Fruit fly (Drosophila melanogaster) whole organism, embryonic: ENCODE results near the gene Ptp10D.

ENCODE experiments used
- C15 ChIP-seq: fragments of 200-800 bp; sonication (Bioruptor generic); IDR thresholded peaks from 3 replicates; pipeline ENCODE4 v1.3.6; 2022; ENCODE audit warnings: missing biosample characterization, missing genetic modification characterization
- CG10366 ChIP-seq: fragments of 200-800 bp; sonication (Bioruptor generic); IDR thresholded peaks from 2 replicates; pipeline ENCODE4 v1.3.6; 2022; ENCODE audit warnings: missing biosample characterization, missing genetic modification characterization
- CG10462 ChIP-seq: fragments of 200-800 bp; sonication (Bioruptor generic); optimal IDR thresholded peaks from 2 replicates; lab custom pipeline; 2016; ENCODE audit warnings: missing biosample characterization, missing genetic modification characterization
- CG11085 ChIP-seq: fragments of 200-800 bp; sonication (Bioruptor generic); IDR thresholded peaks from 2 replicates; pipeline ENCODE4 v1.3.6; 2022; ENCODE audit warnings: missing biosample characterization, missing genetic modification characterization
- CG13624 ChIP-seq: fragments of 200-800 bp; sonication (Bioruptor generic); optimal IDR thresholded peaks from 2 replicates; lab custom pipeline; 2016; ENCODE audit warnings: missing biosample characterization, missing genetic modification characterization
- CG15696 ChIP-seq: fragments of 200-800 bp; sonication (Bioruptor generic); optimal IDR thresholded peaks from 2 replicates; lab custom pipeline; 2019; ENCODE audit warnings: missing biosample characterization, mild to moderate bottlenecking, missing genetic modification characterization, moderate library complexity
- CG1792 ChIP-seq: fragments of 200-800 bp; sonication (Bioruptor generic); optimal IDR thresholded peaks from 2 replicates; lab custom pipeline; 2016; ENCODE audit warnings: missing biosample characterization, missing genetic modification characterization
- CG2129 ChIP-seq: fragments of 200-800 bp; sonication (Bioruptor generic); IDR thresholded peaks from 2 replicates; pipeline ENCODE4 v1.3.6; 2022; ENCODE audit warnings: missing biosample characterization, missing genetic modification characterization; ENCODE audit not compliant: partially characterized antibody
- CG2202 ChIP-seq: fragments of 200-800 bp; sonication (Bioruptor generic); optimal IDR thresholded peaks from 2 replicates; lab custom pipeline; 2018; ENCODE audit warnings: missing biosample characterization, mild to moderate bottlenecking, missing genetic modification characterization
- CG31388 ChIP-seq: fragments of 200-800 bp; sonication (Bioruptor generic); optimal IDR thresholded peaks from 2 replicates; lab custom pipeline; 2016; ENCODE audit warnings: missing biosample characterization, missing genetic modification characterization
- CG33557 ChIP-seq: fragments of 200-800 bp; sonication (Bioruptor generic); optimal IDR thresholded peaks from 2 replicates; lab custom pipeline; 2019; ENCODE audit warnings: missing biosample characterization, mild to moderate bottlenecking, missing genetic modification characterization, moderate library complexity
- CG4617 ChIP-seq: fragments of 200-800 bp; sonication (Bioruptor generic); optimal IDR thresholded peaks from 3 replicates; lab custom pipeline; 2016; ENCODE audit warnings: missing biosample characterization, missing genetic modification characterization, borderline replicate concordance
- CG4730 ChIP-seq: fragments of 200-800 bp; sonication (Bioruptor generic); IDR thresholded peaks from 2 replicates; pipeline ENCODE4 v1.3.6; 2022; ENCODE audit warnings: missing biosample characterization, missing genetic modification characterization
- CG6683 ChIP-seq: fragments of 200-800 bp; sonication (Bioruptor generic); optimal IDR thresholded peaks from 2 replicates; lab custom pipeline; 2017; ENCODE audit warnings: missing biosample characterization, mild to moderate bottlenecking, missing genetic modification characterization, missing genetic modification reagents
- CG6765 ChIP-seq: fragments of 200-800 bp; sonication (Bioruptor generic); optimal IDR thresholded peaks from 3 replicates; lab custom pipeline; 2017; ENCODE audit warnings: missing biosample characterization, mild to moderate bottlenecking, missing genetic modification characterization
- CG8388 ChIP-seq: fragments of 200-800 bp; sonication (Bioruptor generic); optimal IDR thresholded peaks from 2 replicates; lab custom pipeline; 2019; ENCODE audit warnings: missing biosample characterization, mild to moderate bottlenecking, missing genetic modification characterization, moderate library complexity
- CG8765 ChIP-seq: fragments of 200-800 bp; sonication (Bioruptor generic); IDR thresholded peaks from 2 replicates; pipeline ENCODE4 v1.3.6; 2022; ENCODE audit warnings: missing biosample characterization, missing genetic modification characterization
- CG9817 ChIP-seq: fragments of 200-800 bp; sonication (Bioruptor generic); optimal IDR thresholded peaks from 2 replicates; lab custom pipeline; 2018; ENCODE audit warnings: missing biosample characterization, mild to moderate bottlenecking, missing genetic modification characterization, moderate library complexity
- CG9876 ChIP-seq: fragments of 200-800 bp; sonication (Bioruptor generic); optimal IDR thresholded peaks from 2 replicates; lab custom pipeline; 2016; ENCODE audit warnings: missing biosample characterization, missing genetic modification characterization
- D19B ChIP-seq: fragments of 200-800 bp; sonication (Bioruptor generic); optimal IDR thresholded peaks from 2 replicates; lab custom pipeline; 2017; ENCODE audit warnings: missing biosample characterization, mild to moderate bottlenecking, missing genetic modification characterization
- Dip2 ChIP-seq: fragments of 200-800 bp; sonication (Bioruptor generic); IDR thresholded peaks from 2 replicates; pipeline ENCODE4 v1.3.6; 2022; ENCODE audit warnings: missing biosample characterization, missing genetic modification characterization
- Dip3 ChIP-seq: fragments of 200-800 bp; sonication (Bioruptor generic); optimal IDR thresholded peaks from 3 replicates; lab custom pipeline; 2016; ENCODE audit warnings: missing biosample characterization, missing genetic modification characterization
- E2f1 ChIP-seq: fragments of 200-800 bp; sonication (Bioruptor generic); IDR thresholded peaks from 2 replicates; pipeline ENCODE4 v1.3.6; 2022; ENCODE audit warnings: missing biosample characterization, missing genetic modification characterization
- Elba2 ChIP-seq: fragments of 200-800 bp; sonication (Bioruptor generic); optimal IDR thresholded peaks from 3 replicates; lab custom pipeline; 2016; ENCODE audit warnings: missing biosample characterization, missing genetic modification characterization
- GATAe ChIP-seq: fragments of 200-800 bp; sonication (Bioruptor generic); conservative IDR thresholded peaks from 2 replicates; pipeline ENCODE4 v1.3.6; 2022; ENCODE audit warnings: missing biosample characterization, missing genetic modification characterization
- Mes4 ChIP-seq: fragments of 200-800 bp; sonication (Bioruptor generic); optimal IDR thresholded peaks from 2 replicates; lab custom pipeline; 2016; ENCODE audit warnings: missing biosample characterization, missing genetic modification characterization
- Nf-YA ChIP-seq: fragments of 200-800 bp; sonication (Bioruptor generic); IDR thresholded peaks from 2 replicates; pipeline ENCODE4 v1.3.6; 2022; ENCODE audit warnings: missing biosample characterization, missing genetic modification characterization
- Nf-YC ChIP-seq: fragments of 200-800 bp; optimal IDR thresholded peaks from 3 replicates; lab custom pipeline; 2019; ENCODE audit warnings: missing biosample characterization, mild to moderate bottlenecking, missing genetic modification characterization, moderate library complexity
- Ravus ChIP-seq: fragments of 200-800 bp; sonication (Bioruptor generic); IDR thresholded peaks from 2 replicates; pipeline ENCODE4 v1.3.6; 2022; ENCODE audit warnings: missing biosample characterization, missing genetic modification characterization
- Taf1 ChIP-seq: fragments of 200-800 bp; sonication (Bioruptor generic); IDR thresholded peaks from 2 replicates; pipeline ENCODE4 v1.3.6; 2022; ENCODE audit warnings: missing biosample characterization, missing genetic modification characterization
- Xbp1 ChIP-seq: fragments of 200-800 bp; sonication (Bioruptor generic); optimal IDR thresholded peaks from 3 replicates; lab custom pipeline; 2016; ENCODE audit warnings: missing biosample characterization, mild to moderate bottlenecking, missing genetic modification characterization
- ac ChIP-seq: fragments of 200-800 bp; sonication (Bioruptor generic); optimal IDR thresholded peaks from 3 replicates; lab custom pipeline; 2017; ENCODE audit warnings: missing biosample characterization, mild to moderate bottlenecking, missing genetic modification characterization
- bsh ChIP-seq, 2 experiments: fragments of 200-800 bp; sonication (Bioruptor generic); optimal IDR thresholded peaks; 2 replicates each; lab custom pipeline; 2017 to 2018; ENCODE audit warnings: mild to moderate bottlenecking in 2 of 2, missing biosample characterization in 2 of 2, missing genetic modification characterization in 2 of 2, moderate library complexity in 1 of 2
- cas ChIP-seq: fragments of 200-800 bp; sonication (Bioruptor generic); IDR thresholded peaks from 2 replicates; pipeline ENCODE4 v1.3.6; 2022; ENCODE audit warnings: missing biosample characterization, missing genetic modification characterization
- cwo ChIP-seq: fragments of 200-800 bp; sonication (Bioruptor generic); optimal IDR thresholded peaks from 3 replicates; lab custom pipeline; 2017; ENCODE audit warnings: missing biosample characterization, missing genetic modification characterization, mild to moderate bottlenecking, moderate library complexity, missing genetic modification reagents
- fd64A ChIP-seq: fragments of 200-800 bp; sonication (Bioruptor generic); optimal IDR thresholded peaks from 3 replicates; lab custom pipeline; 2018; ENCODE audit warnings: missing biosample characterization, mild to moderate bottlenecking, missing genetic modification characterization
- gce ChIP-seq: fragments of 200-800 bp; sonication (Bioruptor generic); IDR thresholded peaks from 3 replicates; pipeline ENCODE4 v1.3.6; 2022; ENCODE audit warnings: missing biosample characterization, missing genetic modification characterization
- grn ChIP-seq: fragments of 200-800 bp; sonication (Bioruptor generic); optimal IDR thresholded peaks from 3 replicates; lab custom pipeline; 2017; ENCODE audit warnings: missing biosample characterization, missing genetic modification characterization
- h ChIP-seq: fragments of >200 bp; optimal IDR thresholded peaks from 2 replicates; lab custom pipeline; 2017
- jing ChIP-seq: fragments of 200-800 bp; sonication (Bioruptor generic); optimal IDR thresholded peaks from 2 replicates; lab custom pipeline; 2018; ENCODE audit warnings: missing biosample characterization, mild to moderate bottlenecking, missing genetic modification characterization
- nerfin-1 ChIP-seq: fragments of 200-800 bp; sonication (Bioruptor generic); optimal IDR thresholded peaks from 3 replicates; lab custom pipeline; 2019; ENCODE audit warnings: missing biosample characterization, mild to moderate bottlenecking, missing genetic modification characterization, moderate library complexity
- prd ChIP-seq, 3 experiments: fragments of >200 bp in 2 of 3; fragments of 200-800 bp in 1 of 3; sonication (Bioruptor generic) in 1 of 3; optimal IDR thresholded peaks in 2 of 3; IDR thresholded peaks in 1 of 3; 2 replicates in 2 of 3; 3 replicates in 1 of 3; pipeline versions ENCODE4 v1.3.6 to Lab custom; 2017 to 2022; ENCODE audit warnings: missing biosample characterization in 1 of 3, missing genetic modification characterization in 1 of 3
- pros ChIP-seq: fragments of 200-800 bp; sonication (Bioruptor generic); optimal IDR thresholded peaks from 3 replicates; lab custom pipeline; 2019; ENCODE audit warnings: missing biosample characterization, mild to moderate bottlenecking, missing genetic modification characterization, moderate library complexity
- ranshi ChIP-seq: fragments of 200-800 bp; sonication (Bioruptor generic); IDR thresholded peaks from 2 replicates; pipeline ENCODE4 v1.3.6; 2022; ENCODE audit warnings: missing biosample characterization, missing genetic modification characterization
- salm ChIP-seq: fragments of 200-800 bp; sonication (Bioruptor generic); optimal IDR thresholded peaks from 2 replicates; lab custom pipeline; 2018; ENCODE audit warnings: missing biosample characterization, mild to moderate bottlenecking, missing genetic modification characterization
- slou ChIP-seq: fragments of 200-800 bp; sonication (Bioruptor generic); optimal IDR thresholded peaks from 3 replicates; lab custom pipeline; 2016; ENCODE audit warnings: missing biosample characterization, missing genetic modification characterization
- trh ChIP-seq: fragments of 200-800 bp; sonication (Bioruptor generic); optimal IDR thresholded peaks from 2 replicates; lab custom pipeline; 2016; ENCODE audit warnings: missing biosample characterization, missing genetic modification characterization
- vvl ChIP-seq: fragments of 200-800 bp; sonication (Bioruptor generic); IDR thresholded peaks from 2 replicates; pipeline ENCODE4 v1.3.6; 2022; ENCODE audit warnings: missing biosample characterization, missing genetic modification characterization
- wek ChIP-seq: fragments of 200-800 bp; sonication (Bioruptor generic); optimal IDR thresholded peaks from 3 replicates; lab custom pipeline; 2018; ENCODE audit warnings: missing biosample characterization, mild to moderate bottlenecking, missing genetic modification characterization, moderate library complexity
- zen2 ChIP-seq: fragments of 200-800 bp; sonication (Bioruptor generic); IDR thresholded peaks from 3 replicates; pipeline ENCODE4 v1.3.6; 2022; ENCODE audit warnings: missing biosample characterization, missing genetic modification characterization; ENCODE audit not compliant: partially characterized antibody
- zfh2 ChIP-seq: fragments of 200-800 bp; sonication (Bioruptor generic); optimal IDR thresholded peaks from 2 replicates; lab custom pipeline; 2016; ENCODE audit warnings: missing biosample characterization, missing genetic modification characterization

Ptp10D gene

DNA sequence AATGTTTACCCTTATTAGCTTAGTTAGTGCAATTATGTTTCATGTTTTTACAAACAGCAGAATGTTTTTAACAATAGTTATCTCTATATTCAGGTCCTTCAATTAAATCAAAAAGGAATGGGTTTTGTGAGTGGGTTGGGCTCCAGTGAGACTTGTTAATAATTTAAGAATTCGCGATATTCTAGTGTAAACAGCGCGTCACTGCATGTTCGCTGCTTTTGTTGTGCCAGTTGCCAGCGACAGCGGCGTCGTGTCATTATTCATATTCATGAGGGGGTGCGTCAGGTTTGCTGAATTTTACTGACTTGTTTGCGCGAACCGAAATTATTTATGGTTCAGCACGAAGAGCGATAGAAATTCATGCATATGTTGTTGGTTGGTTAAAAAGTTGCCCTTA is 93.4 kb downstream of the Ptp10D start, which contains the start of gene Amun (continued):
- TF ChIP-seq C15 (GFP tag; lab: Robert Waterston, UW) (0 out of 3 replicates have a peak, but pooled peaks have one; percentile 17), CG8388 (GFP tag; lab: Kevin White, UChicago) (no peak), CG15696 (tag; lab: Kevin White, UChicago) (no peak), Taf1 (GFP tag; lab: Robert Waterston, UW) (peak; percentile 20; the same call in 1 of the 2 replicates), trh (GFP tag; lab: Kevin White, UChicago) (no peak), bsh (GFP tag; optimal IDR thresholded peaks at IDR 0.05; lab: Kevin White, UChicago) (peak in 1 of 2 experiments; percentile 2), Dip3 (GFP tag; lab: Kevin White, UChicago) (peak; percentile 41), CG1792 (GFP tag; lab: Kevin White, UChicago) (no peak), ac (no peak), Dip2 (no peak), salm (tag; lab: Kevin White, UChicago) (no peak), CG11085 (GFP tag; lab: Robert Waterston, UW) (peak; percentile 9; the same call in 1 of the 2 replicates), Ravus (GFP tag; lab: Robert Waterston, UW) (no peak), CG4617 (no peak), Nf-YA (no peak), GATAe (GFP tag; lab: Robert Waterston, UW) (no peak), ranshi (GFP tag; lab: Robert Waterston, UW) (peak; percentile 21; the same call in 1 of the 2 replicates), Xbp1 (GFP tag; lab: Kevin White, UChicago) (peak; percentile 6), fd64A (GFP tag; lab: Kevin White, UChicago) (no peak), wek (GFP tag; lab: Kevin White, UChicago) (no peak), CG6765 (GFP tag; lab: Kevin White, UChicago) (no peak), h (lab: Kevin White, UChicago) (no peak), grn (GFP tag; lab: Kevin White, UChicago) (no peak), cwo (GFP tag; lab: Kevin White, UChicago) (no peak), CG2202 (tag; lab: Kevin White, UChicago) (no peak), CG10366 (no peak), CG10462 (GFP tag; lab: Kevin White, UChicago) (no peak), CG33557 (GFP tag; lab: Kevin White, UChicago) (no peak), zfh2 (GFP tag; lab: Kevin White, UChicago) (peak; percentile 49), CG13624 (GFP tag; lab: Kevin White, UChicago) (peak; percentile 21), CG9876 (GFP tag; lab: Kevin White, UChicago) (no peak), gce (GFP tag; lab: Robert Waterston, UW) (no peak), cas (GFP tag; lab: Robert Waterston, UW) (0 out of 2 replicates have a peak, but pooled peaks have one; percentile 39), CG6683 (GFP tag; lab: Kevin White, UChicago) (no peak), nerfin-1 (tag; lab: Kevin White, UChicago) (no peak), Elba2 (no peak), zen2 (GFP tag; lab: Robert Waterston, UW) (no peak), Nf-YC (tag; lab: Kevin White, UChicago) (no peak), slou (GFP tag; lab: Kevin White, UChicago) (peak; percentile 42), CG31388 (GFP tag; lab: Kevin White, UChicago) (peak; percentile 18), CG4730 (GFP tag; lab: Robert Waterston, UW) (no peak), Mes4 (GFP tag; lab: Kevin White, UChicago) (no peak), prd (optimal IDR thresholded peaks at IDR 0.05; lab: Kevin White, UChicago) (no peak), prd (GFP tag; IDR thresholded peaks at IDR 0.05; lab: Robert Waterston, UW) (peak; percentile 45), vvl (GFP tag; lab: Robert Waterston, UW) (peak; percentile 14; the same call in 1 of the 2 replicates), CG8765 (GFP tag; lab: Robert Waterston, UW) (no peak), E2f1 (no peak), jing (peak; percentile 15), CG9817 (peak; percentile 20), D19B (GFP tag; lab: Kevin White, UChicago) (no peak), pros (GFP tag; lab: Kevin White, UChicago) (no peak), CG2129 (GFP tag; lab: Robert Waterston, UW) (no peak)
